Worm (Caenorhabditis elegans) whole organism, L1 larva: ENCODE data around the gene ben-1.

Source experiments
- egl-27 ChIP-seq, 2 experiments: fragments of 150-350 bp in 1 of 2; sonication (generic microtip); optimal IDR thresholded peaks; 3 replicates each; lab custom pipeline; 2017 to 2018; ENCODE audit warnings: missing biosample characterization in 2 of 2, missing genetic modification characterization in 2 of 2, missing genetic modification reagents in 2 of 2
- lir-3 ChIP-seq: sonication (generic microtip); optimal IDR thresholded peaks from 2 replicates; lab custom pipeline; 2016; ENCODE audit warnings: mild to moderate bottlenecking, missing genetic modification characterization, moderate library complexity, missing compliant biosample characterization; ENCODE audit not compliant: poor library complexity
- lsy-2 ChIP-seq, 2 experiments: fragments of 150-350 bp; optimal IDR thresholded peaks; 2 replicates each; lab custom pipeline; 2014; ENCODE audit warnings: missing biosample characterization in 2 of 2, missing genetic modification characterization in 2 of 2
- ztf-4 ChIP-seq: fragments of 150-350 bp; optimal IDR thresholded peaks from 2 replicates; lab custom pipeline; 2014; ENCODE audit warnings: missing biosample characterization, missing genetic modification characterization

ce11 chrIII:3511808-3512207 lies 29.6 kb downstream of the ben-1 start:
- TF ChIP-seq lir-3 (tag; lab: Kevin White, UChicago) (no peak), ztf-4 (tag; lab: Kevin White, UChicago) (no peak), egl-27 (tag; optimal IDR thresholded peaks at IDR 0.05; lab: Kevin White, UChicago) (no peak), lsy-2 (tag; optimal IDR thresholded peaks at IDR 0.05; lab: Kevin White, UChicago) (no peak)
